Fruit fly (Drosophila melanogaster) whole organism, embryonic: ENCODE measurements around the gene mTerf3.

ENCODE experiments used
- Ada2b ChIP-seq: fragments of 200-800 bp; sonication (Bioruptor generic); IDR thresholded peaks from 2 replicates; pipeline ENCODE4 v1.3.6; 2022; ENCODE audit warnings: missing biosample characterization, missing genetic modification characterization
- Atf3 ChIP-seq: fragments of 200-800 bp; sonication (Bioruptor generic); optimal IDR thresholded peaks from 3 replicates; lab custom pipeline; 2016; ENCODE audit warnings: missing biosample characterization, missing genetic modification characterization
- CG11504 ChIP-seq: fragments of 200-800 bp; sonication (Bioruptor generic); optimal IDR thresholded peaks from 3 replicates; lab custom pipeline; 2019; ENCODE audit warnings: missing biosample characterization, mild to moderate bottlenecking, missing genetic modification characterization, moderate library complexity
- CG11696 ChIP-seq: fragments of 200-800 bp; sonication (Bioruptor generic); IDR thresholded peaks from 2 replicates; pipeline ENCODE4 v1.3.6; 2022; ENCODE audit warnings: missing biosample characterization, missing genetic modification characterization
- CG12769 ChIP-seq: fragments of 200-800 bp; sonication (Bioruptor generic); optimal IDR thresholded peaks from 2 replicates; lab custom pipeline; 2019; ENCODE audit warnings: missing biosample characterization, mild to moderate bottlenecking, missing genetic modification characterization, moderate library complexity
- CG13123 ChIP-seq: fragments of 200-800 bp; sonication (Bioruptor generic); optimal IDR thresholded peaks from 2 replicates; lab custom pipeline; 2016; ENCODE audit warnings: missing biosample characterization, missing genetic modification characterization
- CG15011 ChIP-seq: fragments of 200-800 bp; sonication (Bioruptor generic); optimal IDR thresholded peaks from 3 replicates; lab custom pipeline; 2018; ENCODE audit warnings: missing biosample characterization, mild to moderate bottlenecking, missing genetic modification characterization
- CG15479 ChIP-seq: fragments of 200-800 bp; sonication (Bioruptor generic); optimal IDR thresholded peaks from 3 replicates; lab custom pipeline; 2019; ENCODE audit warnings: missing biosample characterization, mild to moderate bottlenecking, missing genetic modification characterization, moderate library complexity
- CG16813 ChIP-seq: fragments of 200-800 bp; sonication (Bioruptor generic); IDR thresholded peaks from 3 replicates; pipeline ENCODE4 v1.3.6; 2022; ENCODE audit warnings: missing biosample characterization, missing genetic modification characterization; ENCODE audit not compliant: partially characterized antibody
- CG17612 ChIP-seq: fragments of 200-800 bp; sonication (Bioruptor generic); IDR thresholded peaks from 2 replicates; pipeline ENCODE4 v1.3.6; 2022; ENCODE audit warnings: missing biosample characterization, missing genetic modification characterization
- CG32772 ChIP-seq: fragments of 200-800 bp; sonication (Bioruptor generic); IDR thresholded peaks from 2 replicates; pipeline ENCODE4 v1.3.6; 2022; ENCODE audit warnings: missing biosample characterization, missing genetic modification characterization
- CG34376 ChIP-seq: fragments of 200-800 bp; sonication (Bioruptor generic); optimal IDR thresholded peaks from 2 replicates; lab custom pipeline; 2018; ENCODE audit warnings: missing biosample characterization, mild to moderate bottlenecking, missing genetic modification characterization
- CG5245 ChIP-seq: fragments of 200-800 bp; sonication (Bioruptor generic); optimal IDR thresholded peaks from 3 replicates; lab custom pipeline; 2016; ENCODE audit warnings: missing biosample characterization, missing genetic modification characterization
- CG5953 ChIP-seq: fragments of 200-800 bp; sonication (Bioruptor generic); IDR thresholded peaks from 2 replicates; pipeline ENCODE4 v1.3.6; 2022; ENCODE audit warnings: missing biosample characterization, missing genetic modification characterization
- CG7745 ChIP-seq: fragments of 200-800 bp; sonication (Bioruptor generic); optimal IDR thresholded peaks from 2 replicates; lab custom pipeline; 2018; ENCODE audit warnings: missing biosample characterization, mild to moderate bottlenecking, missing genetic modification characterization, moderate library complexity
- CG8290 ChIP-seq, 3 experiments: fragments of 200-800 bp; sonication (Bioruptor generic); optimal IDR thresholded peaks; 2 replicates each; lab custom pipeline; 2016 to 2019; ENCODE audit warnings: missing biosample characterization in 3 of 3, missing genetic modification characterization in 3 of 3, mild to moderate bottlenecking in 2 of 3, moderate library complexity in 1 of 3
- CG9817 ChIP-seq: fragments of 200-800 bp; sonication (Bioruptor generic); optimal IDR thresholded peaks from 2 replicates; lab custom pipeline; 2018; ENCODE audit warnings: missing biosample characterization, mild to moderate bottlenecking, missing genetic modification characterization, moderate library complexity
- CoRest ChIP-seq: fragments of 200-800 bp; sonication (Bioruptor generic); optimal IDR thresholded peaks from 3 replicates; lab custom pipeline; 2018; ENCODE audit warnings: missing biosample characterization, mild to moderate bottlenecking, missing genetic modification characterization, moderate library complexity
- D19A ChIP-seq: fragments of 200-800 bp; optimal IDR thresholded peaks from 3 replicates; lab custom pipeline; 2019; ENCODE audit warnings: missing biosample characterization, mild to moderate bottlenecking, missing genetic modification characterization, moderate library complexity
- Fer3 ChIP-seq: fragments of 200-800 bp; sonication (Bioruptor generic); optimal IDR thresholded peaks from 2 replicates; lab custom pipeline; 2018; ENCODE audit warnings: missing biosample characterization, mild to moderate bottlenecking, missing genetic modification characterization, moderate library complexity
- HHEX ChIP-seq: fragments of 200-800 bp; sonication (Bioruptor generic); optimal IDR thresholded peaks from 3 replicates; lab custom pipeline; 2017; ENCODE audit warnings: missing biosample characterization, mild to moderate bottlenecking, missing genetic modification characterization, missing genetic modification reagents
- Hey ChIP-seq: fragments of 200-800 bp; sonication (Bioruptor generic); optimal IDR thresholded peaks from 3 replicates; lab custom pipeline; 2018; ENCODE audit warnings: missing biosample characterization, mild to moderate bottlenecking, missing genetic modification characterization
- HmgZ ChIP-seq: fragments of 200-800 bp; sonication (Bioruptor generic); optimal IDR thresholded peaks from 2 replicates; lab custom pipeline; 2018; ENCODE audit warnings: missing biosample characterization, mild to moderate bottlenecking, missing genetic modification characterization
- Lim3 ChIP-seq: fragments of 200-800 bp; sonication (Bioruptor generic); IDR thresholded peaks from 2 replicates; pipeline ENCODE4 v1.3.6; 2022; ENCODE audit warnings: missing biosample characterization, missing genetic modification characterization
- Myb ChIP-seq: fragments of 200-800 bp; sonication (Bioruptor generic); optimal IDR thresholded peaks from 2 replicates; lab custom pipeline; 2016; ENCODE audit warnings: missing biosample characterization, missing genetic modification characterization
- Nf-YC ChIP-seq: fragments of 200-800 bp; optimal IDR thresholded peaks from 3 replicates; lab custom pipeline; 2019; ENCODE audit warnings: missing biosample characterization, mild to moderate bottlenecking, missing genetic modification characterization, moderate library complexity
- Rx ChIP-seq: fragments of 200-800 bp; sonication (Bioruptor generic); IDR thresholded peaks from 2 replicates; pipeline ENCODE4 v1.3.6; 2022; ENCODE audit warnings: missing biosample characterization, missing genetic modification characterization
- Scr ChIP-seq: fragments of 200-800 bp; sonication (Bioruptor generic); IDR thresholded peaks from 2 replicates; pipeline ENCODE4 v1.3.6; 2022; ENCODE audit warnings: missing biosample characterization, missing genetic modification characterization; ENCODE audit not compliant: partially characterized antibody
- Side ChIP-seq: fragments of 200-800 bp; sonication (Bioruptor generic); optimal IDR thresholded peaks from 2 replicates; lab custom pipeline; 2016; ENCODE audit warnings: missing biosample characterization, missing genetic modification characterization
- Sry-β ChIP-seq: fragments of 200-800 bp; sonication (Bioruptor generic); optimal IDR thresholded peaks from 2 replicates; lab custom pipeline; 2018; ENCODE audit warnings: missing biosample characterization, mild to moderate bottlenecking, missing genetic modification characterization, moderate library complexity
- Stat92E ChIP-seq, 3 experiments: fragments of >200 bp in 2 of 3; fragments of 200-800 bp in 1 of 3; sonication (Bioruptor generic) in 1 of 3; optimal IDR thresholded peaks; 2 replicates each; lab custom pipeline; 2017 to 2019; ENCODE audit warnings: missing biosample characterization in 3 of 3, missing genetic modification characterization in 3 of 3, mild to moderate bottlenecking in 1 of 3, moderate library complexity in 1 of 3
- ap ChIP-seq: fragments of 200-800 bp; sonication (Bioruptor generic); IDR thresholded peaks from 2 replicates; pipeline ENCODE4 v1.3.6; 2022; ENCODE audit warnings: missing biosample characterization, missing genetic modification characterization
- bsh ChIP-seq, 2 experiments: fragments of 200-800 bp; sonication (Bioruptor generic); optimal IDR thresholded peaks; 2 replicates each; lab custom pipeline; 2017 to 2018; ENCODE audit warnings: mild to moderate bottlenecking in 2 of 2, missing biosample characterization in 2 of 2, missing genetic modification characterization in 2 of 2, moderate library complexity in 1 of 2
- eyg ChIP-seq: fragments of 200-800 bp; sonication (Bioruptor generic); optimal IDR thresholded peaks from 3 replicates; lab custom pipeline; 2016; ENCODE audit warnings: missing biosample characterization, missing genetic modification characterization
- fd3F ChIP-seq: fragments of 200-800 bp; sonication (Bioruptor generic); optimal IDR thresholded peaks from 2 replicates; lab custom pipeline; 2018; ENCODE audit warnings: missing biosample characterization, mild to moderate bottlenecking, missing genetic modification characterization, moderate library complexity
- fu2 ChIP-seq: fragments of 200-800 bp; sonication (Bioruptor generic); optimal IDR thresholded peaks from 2 replicates; lab custom pipeline; 2016; ENCODE audit warnings: missing biosample characterization, missing genetic modification characterization
- grau ChIP-seq: fragments of 200-800 bp; optimal IDR thresholded peaks from 3 replicates; lab custom pipeline; 2019; ENCODE audit warnings: missing biosample characterization, mild to moderate bottlenecking, missing genetic modification characterization, moderate library complexity
- gro ChIP-seq: fragments of 200-800 bp; sonication (Bioruptor generic); optimal IDR thresholded peaks from 2 replicates; lab custom pipeline; 2016; ENCODE audit warnings: missing biosample characterization, missing genetic modification characterization
- gsb ChIP-seq: fragments of 200-800 bp; sonication (Bioruptor generic); IDR thresholded peaks from 2 replicates; pipeline ENCODE4 v1.3.6; 2022; ENCODE audit warnings: missing biosample characterization, missing genetic modification characterization
- gsb-n ChIP-seq: fragments of 200-800 bp; sonication (Bioruptor generic); optimal IDR thresholded peaks from 3 replicates; lab custom pipeline; 2018; ENCODE audit warnings: missing biosample characterization, mild to moderate bottlenecking, missing genetic modification characterization
- luna ChIP-seq: fragments of 200-800 bp; sonication (Bioruptor generic); optimal IDR thresholded peaks from 2 replicates; lab custom pipeline; 2016; ENCODE audit warnings: missing biosample characterization, missing genetic modification characterization
- nmo ChIP-seq: fragments of 200-800 bp; sonication (Bioruptor generic); optimal IDR thresholded peaks from 2 replicates; lab custom pipeline; 2018; ENCODE audit warnings: missing biosample characterization, mild to moderate bottlenecking, missing genetic modification characterization, moderate library complexity
- repo ChIP-seq: fragments of 200-800 bp; sonication (Bioruptor generic); optimal IDR thresholded peaks from 2 replicates; lab custom pipeline; 2016; ENCODE audit warnings: missing biosample characterization, missing genetic modification characterization
- ro ChIP-seq: fragments of 200-800 bp; sonication (Bioruptor generic); IDR thresholded peaks from 2 replicates; pipeline ENCODE4 v1.3.6; 2022; ENCODE audit warnings: missing biosample characterization, missing genetic modification characterization
- salm ChIP-seq: fragments of 200-800 bp; sonication (Bioruptor generic); optimal IDR thresholded peaks from 2 replicates; lab custom pipeline; 2018; ENCODE audit warnings: missing biosample characterization, mild to moderate bottlenecking, missing genetic modification characterization
- sens ChIP-seq: fragments of 200-800 bp; sonication (Bioruptor generic); peaks from one replicate; lab custom pipeline; 2016; ENCODE audit warnings: missing biosample characterization, missing genetic modification characterization
- tgo ChIP-seq: fragments of 200-800 bp; sonication (Bioruptor generic); IDR thresholded peaks from 3 replicates; pipeline ENCODE4 v1.3.6; 2022; ENCODE audit warnings: missing biosample characterization, missing genetic modification characterization

Gene mTerf3

dm6 chr3L:20540182-20540974 is 19.8 kb upstream of the mTerf3 start, which contains the start of gene Rcd2 (continued):
- TF ChIP-seq D19A (tag; lab: Kevin White, UChicago) (peak; percentile 80), Rx (GFP tag; lab: Robert Waterston, UW) (peak; percentile 43; the same call in 1 of the 2 replicates), Atf3 (GFP tag; lab: Kevin White, UChicago) (peak; percentile 17), Fer3 (tag; lab: Kevin White, UChicago) (peak; percentile 93), Side (GFP tag; lab: Kevin White, UChicago) (no peak), luna (no peak), Nf-YC (tag; lab: Kevin White, UChicago) (peak; percentile 86), Scr (GFP tag; lab: Robert Waterston, UW) (peak; percentile 89), Lim3 (no peak), CG9817 (peak; percentile 76), salm (peak; percentile 85), CG5953 (GFP tag; lab: Robert Waterston, UW) (no peak), CG12769 (peak; percentile 84), CG5245 (GFP tag; lab: Kevin White, UChicago) (peak; percentile 6), Stat92E (GFP tag; optimal IDR thresholded peaks at IDR 0.05; lab: Kevin White, UChicago) (peak in 1 of 3 experiments; percentile 12), ro (no peak), CG17612 (GFP tag; lab: Robert Waterston, UW) (peak; percentile 57; the same call in 1 of the 2 replicates), fu2 (GFP tag; lab: Kevin White, UChicago) (peak; percentile 68), CG11696 (GFP tag; lab: Robert Waterston, UW) (peak; percentile 73), CG7745 (no peak), repo (GFP tag; lab: Kevin White, UChicago) (no peak), CoRest (tag; lab: Kevin White, UChicago) (peak; percentile 88), Sry-β (GFP tag; lab: Kevin White, UChicago) (no peak)

dm6 chr3L:20539116-20539990 is 18.8 kb upstream of the mTerf3 start:
- TF ChIP-seq sens (peak; percentile 74), CG8290 (GFP tag; optimal IDR thresholded peaks at IDR 0.05; lab: Kevin White, UChicago) (no peak), CG8290 (tag; optimal IDR thresholded peaks at IDR 0.05; lab: Kevin White, UChicago) (peak in 1 of 2 experiments; percentile 6), Ada2b (GFP tag; lab: Robert Waterston, UW) (0 out of 2 replicates have a peak, but pooled peaks have one; percentile 4), grau (tag; lab: Kevin White, UChicago) (peak; percentile 4), gsb-n (tag; lab: Kevin White, UChicago) (no peak), nmo (GFP tag; lab: Kevin White, UChicago) (no peak), CG34376 (peak; percentile 27), gsb (no peak), bsh (GFP tag; optimal IDR thresholded peaks at IDR 0.05; lab: Kevin White, UChicago) (no peak), fd3F (GFP tag; lab: Kevin White, UChicago) (no peak), CG15011 (GFP tag; lab: Kevin White, UChicago) (no peak), HmgZ (tag; lab: Kevin White, UChicago) (peak; percentile 16), CG13123 (GFP tag; lab: Kevin White, UChicago) (no peak), tgo (GFP tag; lab: Robert Waterston, UW) (0 out of 3 replicates have a peak, but pooled peaks have one; percentile 29), Myb (GFP tag; lab: Kevin White, UChicago) (no peak), CG11504 (tag; lab: Kevin White, UChicago) (no peak), CG16813 (GFP tag; lab: Robert Waterston, UW) (no peak), CG32772 (GFP tag; lab: Robert Waterston, UW) (no peak), CG15479 (peak; percentile 57), HHEX (no peak), ap (GFP tag; lab: Robert Waterston, UW) (no peak), gro (GFP tag; lab: Kevin White, UChicago) (peak; percentile 13), eyg (GFP tag; lab: Kevin White, UChicago) (no peak), Hey (tag; lab: Kevin White, UChicago) (peak; percentile 32)
